Fruit fly (Drosophila melanogaster): Measurements from ENCODE around the gene Sptz.

Sptz gene

DNA sequence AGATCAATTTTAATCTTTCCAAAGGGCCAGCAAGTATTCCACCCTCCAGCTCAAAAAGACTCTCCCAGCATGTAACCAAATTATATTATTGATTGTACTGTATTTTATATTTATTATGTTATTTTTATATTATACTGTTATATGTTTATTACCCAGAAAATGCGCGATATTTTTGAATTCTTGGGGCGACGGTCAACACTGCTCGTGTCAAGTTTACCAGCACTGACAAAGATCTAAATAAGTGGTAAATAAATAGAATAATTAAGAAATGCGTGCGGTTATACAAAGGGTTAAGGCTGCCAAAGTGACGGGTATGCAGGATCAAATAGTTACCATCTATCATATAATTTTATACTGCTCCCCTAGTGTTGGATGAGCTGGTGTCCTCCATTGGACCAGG, 7.9 kb downstream of the Sptz start, which contains the start of gene Dtd:
Gene Dtd (plus strand): TSS at position 248 of the 400 bp plus-strand sequence.
- TF ChIP-seq CG6163 (GFP tag; IDR thresholded peaks at IDR 0.05): no peak
- TF ChIP-seq Hr4 (GFP tag; optimal IDR thresholded peaks at IDR 0.05): no peak
- no peak for TF ChIP-seq CG11294 (GFP tag; IDR thresholded peaks at IDR 0.05)
- no peak for TF ChIP-seq CG6854 (GFP tag; optimal IDR thresholded peaks at IDR 0.05)
- TF ChIP-seq CG15336 (GFP tag; IDR thresholded peaks at IDR 0.05): no peak

DNA sequence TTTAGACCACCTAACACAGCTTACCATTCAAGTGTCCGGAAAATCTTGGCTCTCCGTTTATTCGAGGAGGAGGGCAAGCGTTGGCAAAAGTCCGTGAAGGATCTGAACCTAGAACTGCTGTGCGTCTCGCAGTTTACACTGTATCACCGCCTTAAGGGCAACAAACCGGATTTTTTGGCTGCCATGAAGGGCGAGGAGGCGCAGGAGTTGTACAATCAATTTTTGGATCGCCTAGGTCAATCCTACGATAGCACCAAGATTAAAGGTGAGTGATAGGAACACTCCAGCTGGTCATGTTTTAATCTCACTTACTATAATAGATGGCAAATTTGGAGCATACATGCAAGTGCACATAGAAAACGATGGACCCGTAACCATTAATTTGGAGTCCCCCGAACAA, 8.4 kb downstream of the Sptz start:
- TF ChIP-seq svp (GFP tag) (peak; percentile 88), CG31627 (GFP tag; optimal IDR thresholded peaks at IDR 0.05) (no peak)

DNA sequence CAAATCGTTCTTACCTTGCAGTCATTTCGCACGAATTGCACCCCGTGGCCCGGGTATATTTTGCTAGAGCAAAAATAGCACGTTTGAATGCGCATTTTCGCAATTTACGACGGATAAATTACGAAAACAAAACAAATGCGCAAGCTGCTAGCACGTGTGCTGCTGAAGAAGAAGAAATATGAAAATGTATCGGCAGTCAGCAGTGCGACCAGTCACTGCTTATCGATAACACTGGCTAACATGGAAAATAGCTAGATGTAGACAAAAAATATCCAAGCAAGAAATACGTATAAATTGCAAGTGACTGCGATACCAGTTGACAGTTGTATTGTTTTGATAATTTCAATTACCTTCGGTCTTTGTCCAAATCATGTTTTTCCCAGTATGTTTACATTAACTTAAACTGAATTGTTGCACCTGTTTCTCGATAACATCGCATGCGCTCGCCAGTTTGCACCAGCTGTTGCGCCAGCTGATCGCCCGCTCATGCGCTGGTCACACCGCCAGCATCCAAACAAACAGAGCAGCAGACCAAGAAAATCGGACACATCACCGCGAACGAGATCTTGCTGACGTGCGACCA, 9.6 kb downstream of the Sptz start, which contains the start of the genes RpL24-like and CG5276:
Gene RpL24-like (minus strand): TSS at position 188 of the 583 bp plus-strand sequence.
Gene CG5276 (plus strand): TSS at position 344 of the 583 bp plus-strand sequence.
- TF ChIP-seq fkh (GFP tag; optimal IDR thresholded peaks at IDR 0.05): peak; percentile 84
- TF ChIP-seq Blimp-1 (GFP tag; optimal IDR thresholded peaks at IDR 0.05): no peak
- peak; percentile 25 for TF ChIP-seq Sox14 (GFP tag; optimal IDR thresholded peaks at IDR 0.05)

DNA sequence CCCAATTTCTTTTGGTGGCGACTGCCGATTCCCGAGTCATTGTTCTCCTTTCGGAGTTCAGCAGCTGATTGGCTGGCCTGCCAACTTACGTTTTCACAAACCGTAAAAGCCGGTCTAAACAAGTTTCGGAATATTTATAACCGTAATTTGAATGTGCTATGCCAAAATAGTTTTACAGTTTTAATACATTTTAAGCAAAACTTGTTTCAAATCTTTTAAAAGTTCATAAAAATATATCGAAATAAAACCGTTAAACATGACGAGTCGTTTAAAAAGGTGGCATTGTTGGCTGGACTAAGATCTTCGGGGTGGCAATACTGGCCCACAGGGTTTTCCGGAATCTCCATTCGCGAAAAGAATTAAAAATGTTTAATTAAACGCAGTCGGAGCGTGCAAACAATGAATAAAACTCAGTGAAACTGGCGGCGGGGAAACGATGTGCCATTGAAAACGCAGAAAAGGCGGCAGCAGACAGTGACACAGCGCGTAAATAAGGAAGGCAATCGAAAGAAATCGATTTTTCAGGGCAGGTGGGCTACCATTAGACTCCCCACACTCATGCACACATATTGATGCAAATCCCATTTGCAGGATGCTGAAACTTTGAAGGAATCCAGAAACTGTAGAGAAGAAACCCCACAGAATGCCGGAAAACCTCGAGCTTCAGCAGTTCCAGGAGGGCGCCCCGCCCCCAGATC, 13.8 kb downstream of the Sptz start, which contains the start of the genes Exd2 and CG5281:
Gene Exd2 (minus strand): TSS at position 167 of the 698 bp plus-strand sequence.
Gene CG5281 (plus strand): TSS at position 314 of the 698 bp plus-strand sequence.
- no peak for TF ChIP-seq fkh (GFP tag; optimal IDR thresholded peaks at IDR 0.05)
- no peak for TF ChIP-seq Sox15 (GFP tag; optimal IDR thresholded peaks at IDR 0.05)
- no peak for TF ChIP-seq dac (GFP tag; optimal IDR thresholded peaks at IDR 0.05)
- no peak for TF ChIP-seq ss (GFP tag; optimal IDR thresholded peaks at IDR 0.05)
- TF ChIP-seq Hr39 (GFP tag; optimal IDR thresholded peaks at IDR 0.05): no peak
- TF ChIP-seq Eip75B (GFP tag; optimal IDR thresholded peaks at IDR 0.05): no peak
- no peak for TF ChIP-seq fd85E (GFP tag; optimal IDR thresholded peaks at IDR 0.05)
- TF ChIP-seq vri (GFP tag; optimal IDR thresholded peaks at IDR 0.05): no peak
- TF ChIP-seq fd59A (GFP tag; optimal IDR thresholded peaks at IDR 0.05): no peak
- no peak for TF ChIP-seq CG4318 (GFP tag; optimal IDR thresholded peaks at IDR 0.05)
- TF ChIP-seq net (GFP tag; optimal IDR thresholded peaks at IDR 0.05): no peak
- TF ChIP-seq CG10631 (GFP tag; optimal IDR thresholded peaks at IDR 0.05): no peak
- no peak for TF ChIP-seq CG8119 (GFP tag; IDR thresholded peaks at IDR 0.05)
- TF ChIP-seq CG3032 (tag; optimal IDR thresholded peaks at IDR 0.05): peak; percentile 20
- no peak for TF ChIP-seq Smox (GFP tag; optimal IDR thresholded peaks at IDR 0.05)
- no peak for TF ChIP-seq CG9139 (GFP tag; optimal IDR thresholded peaks at IDR 0.05)
- TF ChIP-seq CG1621 (tag; optimal IDR thresholded peaks at IDR 0.05): peak; percentile 91
- no peak for TF ChIP-seq CG15336 (GFP tag; IDR thresholded peaks at IDR 0.05)
- TF ChIP-seq CG8319 (GFP tag; optimal IDR thresholded peaks at IDR 0.05): no peak
- no peak for TF ChIP-seq CG7368 (GFP tag; optimal IDR thresholded peaks at IDR 0.05)
- no peak for TF ChIP-seq eg (GFP tag; IDR thresholded peaks at IDR 0.05)
- TF ChIP-seq Lpt (GFP tag; optimal IDR thresholded peaks at IDR 0.05): no peak
- TF ChIP-seq Eip78C (GFP tag): no peak
- TF ChIP-seq achi (GFP tag; optimal IDR thresholded peaks at IDR 0.05): no peak
- TF ChIP-seq CG6854 (GFP tag; optimal IDR thresholded peaks at IDR 0.05): no peak
- TF ChIP-seq salr (GFP tag; optimal IDR thresholded peaks at IDR 0.05): no peak
- no peak for TF ChIP-seq CG32006 (GFP tag; optimal IDR thresholded peaks at IDR 0.05)
- TF ChIP-seq cyc (GFP tag; optimal IDR thresholded peaks at IDR 0.05): peak; percentile 21
- TF ChIP-seq OdsH (GFP tag; optimal IDR thresholded peaks at IDR 0.05): no peak
- no peak for TF ChIP-seq svp (GFP tag)
- TF ChIP-seq CG6276 (GFP tag; optimal IDR thresholded peaks at IDR 0.05): no peak
- TF ChIP-seq Met (GFP tag; optimal IDR thresholded peaks at IDR 0.05): no peak
- 0 out of 3 replicates have a peak, but pooled peaks have one; percentile 11 for TF ChIP-seq CG6163 (GFP tag; IDR thresholded peaks at IDR 0.05)
- TF ChIP-seq pdm3 (GFP tag; optimal IDR thresholded peaks at IDR 0.05): no peak
- TF ChIP-seq Sox102F (GFP tag; optimal IDR thresholded peaks at IDR 0.05): no peak
- no peak for TF ChIP-seq topi (GFP tag; optimal IDR thresholded peaks at IDR 0.05)
- TF ChIP-seq Blimp-1 (GFP tag; optimal IDR thresholded peaks at IDR 0.05): no peak
- no peak for TF ChIP-seq CG16779 (tag; optimal IDR thresholded peaks at IDR 0.05)
- no peak for TF ChIP-seq Ets96B (tag; optimal IDR thresholded peaks at IDR 0.05)
- TF ChIP-seq CG3919 (GFP tag; optimal IDR thresholded peaks at IDR 0.05): no peak
- TF ChIP-seq CG11294 (GFP tag; IDR thresholded peaks at IDR 0.05): no peak

All from whole organism, prepupa.